Fruit fly (Drosophila melanogaster) S2 (cell line): ENCODE data around the gene CG1575.
A peak's percentile ranks its signal among the peaks of the same experiment; 100 is the strongest.

Experiments
- CG8478 ChIP-seq: fragments of >200 bp; optimal IDR thresholded peaks from 2 replicates; lab custom pipeline; 2018
- CTCF ChIP-seq, 2 experiments: fragments of >200 bp; optimal IDR thresholded peaks; 2 replicates each; lab custom pipeline; 2018

CG1575 gene

dm6 chrX:8129204-8129997 lies 12.6 kb downstream of the CG1575 start, which contains the start of gene CG2116:
CG2116 (plus strand) TSS chrX:8129812.
- TF ChIP-seq CTCF (optimal IDR thresholded peaks at IDR 0.05; lab: Kevin White, UChicago), result no peak

dm6 chrX:8131693-8132313 lies 15.0 kb downstream of the CG1575 start, which contains the start of gene CG10958:
CG10958 (plus strand) TSS chrX:8132285.
- TF ChIP-seq CTCF (optimal IDR thresholded peaks at IDR 0.05; lab: Kevin White, UChicago) (no peak), CG8478 (no peak)

- TF ChIP-seq CG8478, result no peak
- no peak for TF ChIP-seq CTCF (optimal IDR thresholded peaks at IDR 0.05; lab: Kevin White, UChicago)
Observed at dm6 chrX:8135420-8135874, 18.6 kb downstream of the CG1575 start, which contains the start of the genes cyr and CG2120. cyr (minus strand) TSS chrX:8135713. CG2120 (plus strand) TSS chrX:8135824.

- TF ChIP-seq CG8478 (no peak), CTCF (optimal IDR thresholded peaks at IDR 0.05; lab: Kevin White, UChicago) (no peak)
Observed at dm6 chrX:8137285-8137684, 20.5 kb downstream of the CG1575 start.

dm6 chrX:8140707-8141106 lies 23.9 kb downstream of the CG1575 start:
- TF ChIP-seq CG8478, result no peak
- no peak for TF ChIP-seq CTCF (optimal IDR thresholded peaks at IDR 0.05; lab: Kevin White, UChicago)

- TF ChIP-seq CTCF (optimal IDR thresholded peaks at IDR 0.05; lab: Kevin White, UChicago), result no peak
- no peak for TF ChIP-seq CG8478
Observed at dm6 chrX:8141353-8142066, 24.7 kb downstream of the CG1575 start.

- TF ChIP-seq CG8478 (no peak), CTCF (optimal IDR thresholded peaks at IDR 0.05; lab: Kevin White, UChicago) (peak in 1 of 2 experiments; percentile 10)
Observed at dm6 chrX:8142067-8142462, 25.3 kb downstream of the CG1575 start, which contains the start of gene Smox. Smox (minus strand) TSS chrX:8142279.

dm6 chrX:8143537-8143936 lies 26.7 kb downstream of the CG1575 start, which contains the start of gene CG17982:
CG17982 (minus strand) TSS chrX:8143835.
- TF ChIP-seq CG8478, result no peak
- TF ChIP-seq CTCF (optimal IDR thresholded peaks at IDR 0.05; lab: Kevin White, UChicago), result no peak

- TF ChIP-seq CTCF (optimal IDR thresholded peaks at IDR 0.05; lab: Kevin White, UChicago) (no peak), CG8478 (no peak)
Observed at dm6 chrX:8145501-8146157, 28.8 kb downstream of the CG1575 start, which contains the start of the genes alpha-PheRS and CG2129. alpha-PheRS (minus strand) TSS chrX:8145602. CG2129 (plus strand) TSS chrX:8145839.

- TF ChIP-seq CTCF (optimal IDR thresholded peaks at IDR 0.05; lab: Kevin White, UChicago) (no peak), CG8478 (no peak)
Observed at dm6 chrX:8147649-8148048, 30.8 kb downstream of the CG1575 start, which contains the start of gene CG15336. CG15336 (plus strand) TSS chrX:8147949.

- TF ChIP-seq CTCF (optimal IDR thresholded peaks at IDR 0.05; lab: Kevin White, UChicago) (no peak), CG8478 (no peak)
Observed at dm6 chrX:8148556-8148955, 31.7 kb downstream of the CG1575 start, which contains the start of gene CG10959. CG10959 (plus strand) TSS chrX:8148783.

dm6 chrX:8152077-8152476 lies 35.3 kb downstream of the CG1575 start, which contains the start of gene Gbeta5:
Gbeta5 (minus strand) TSS chrX:8152275.
- TF ChIP-seq CG8478 (no peak), CTCF (optimal IDR thresholded peaks at IDR 0.05; lab: Kevin White, UChicago) (no peak)

dm6 chrX:8152718-8153117 lies 35.9 kb downstream of the CG1575 start, which contains the start of gene CG18262:
CG18262 (plus strand) TSS chrX:8152948.
- TF ChIP-seq CTCF (optimal IDR thresholded peaks at IDR 0.05; lab: Kevin White, UChicago) (no peak), CG8478 (no peak)

- no peak for TF ChIP-seq CG8478
- no peak for TF ChIP-seq CTCF (optimal IDR thresholded peaks at IDR 0.05; lab: Kevin White, UChicago)
Observed at dm6 chrX:8157294-8157693, 40.5 kb downstream of the CG1575 start, which contains the start of the genes Traf6 and GIIIspla2. Traf6 (minus strand) TSS chrX:8157386. GIIIspla2 (plus strand) TSS chrX:8157628.
